Worm (Caenorhabditis elegans): Measurements from ENCODE around the gene mrpl-42.
A peak's percentile ranks its signal among the peaks of the same experiment; 100 is the strongest.

The mrpl-42 gene

DNA sequence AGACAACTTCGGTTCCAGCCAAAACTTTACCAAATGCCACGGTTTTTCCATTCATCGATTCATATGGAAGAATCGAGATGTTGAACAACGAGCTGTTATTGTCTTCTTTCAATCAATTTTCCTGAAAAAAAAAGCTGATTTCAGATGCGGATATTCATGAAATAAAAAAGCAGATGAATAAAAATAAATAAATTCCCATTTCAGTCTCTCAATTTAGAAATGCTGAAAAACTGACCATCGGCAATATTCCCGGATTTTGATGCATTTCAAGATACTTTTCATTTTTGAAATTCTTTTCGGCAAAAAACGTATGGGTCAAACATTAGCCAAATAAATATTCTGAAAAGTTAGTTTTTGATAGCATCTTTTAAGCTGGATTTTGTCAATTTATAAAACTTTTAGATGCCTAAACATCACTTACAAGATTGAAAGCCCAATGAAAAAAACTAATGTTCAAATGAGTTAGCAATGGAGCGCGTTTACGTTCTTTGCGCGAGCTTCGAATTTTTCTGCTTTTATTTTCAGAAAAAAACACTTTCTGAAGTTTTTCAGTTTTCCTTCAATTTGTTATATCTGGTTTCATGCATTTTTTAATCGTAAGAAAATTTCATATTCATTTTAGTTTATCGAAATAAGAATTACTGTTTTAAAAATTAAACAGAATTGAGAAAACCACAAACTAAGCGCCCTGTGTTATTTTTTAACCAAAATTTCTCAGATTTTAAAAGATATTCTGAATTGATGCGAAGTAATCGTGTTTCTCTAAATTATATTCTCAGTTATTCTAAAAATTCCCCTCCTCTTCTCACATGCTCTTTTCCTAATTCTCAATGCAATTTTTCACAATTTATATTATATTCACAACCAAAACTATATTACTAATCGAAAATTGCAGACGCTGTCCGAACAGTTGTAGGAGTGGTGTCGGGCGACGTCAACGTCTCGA lies 10.1 kb upstream of the mrpl-42 start, which contains the start of the genes C01F6.14 and fem-3:
Gene C01F6.14 (minus strand): TSS at position 51 of the 946 bp plus-strand sequence.
Gene fem-3 (plus strand): TSS at position 896 of the 946 bp plus-strand sequence.
- TF ChIP-seq mep-1 (tag; optimal IDR thresholded peaks at IDR 0.05) (no peak), daf-19 (GFP tag; conservative IDR thresholded peaks at IDR 0.05) (no peak), nhr-28 (tag; optimal IDR thresholded peaks at IDR 0.05) (no peak), dpl-1 (GFP tag; optimal IDR thresholded peaks at IDR 0.05) (peak; percentile 53), arid-1 (GFP tag; conservative IDR thresholded peaks at IDR 0.05) (no peak), lin-38 (GFP tag; IDR thresholded peaks at IDR 0.05) (peak; percentile 56), ceh-44 (GFP tag; IDR thresholded peaks at IDR 0.05) (no peak), set-16 (GFP tag; IDR thresholded peaks at IDR 0.05) (no peak), lsy-2 (tag; optimal IDR thresholded peaks at IDR 0.05) (peak in 1 of 2 experiments; percentile 42), nhr-76 (tag; optimal IDR thresholded peaks at IDR 0.05) (no peak), zfp-2 (tag; optimal IDR thresholded peaks at IDR 0.05) (no peak), nhr-237 (tag; optimal IDR thresholded peaks at IDR 0.05) (no peak), mxl-3 (GFP tag; optimal IDR thresholded peaks at IDR 0.05) (no peak), F44E2.7 (GFP tag; IDR thresholded peaks at IDR 0.05) (no peak), nhr-41 (GFP tag; IDR thresholded peaks at IDR 0.05) (no peak), lim-7 (GFP tag; IDR thresholded peaks at IDR 0.05) (no peak), F10B5.3 (tag; optimal IDR thresholded peaks at IDR 0.05) (no peak), Y75B8A.6 (GFP tag; IDR thresholded peaks at IDR 0.05) (no peak), nhr-6 (tag; optimal IDR thresholded peaks at IDR 0.05) (no peak), D1046.2 (GFP tag; IDR thresholded peaks at IDR 0.05) (no peak), ceh-82 (tag; optimal IDR thresholded peaks at IDR 0.05) (no peak)

DNA sequence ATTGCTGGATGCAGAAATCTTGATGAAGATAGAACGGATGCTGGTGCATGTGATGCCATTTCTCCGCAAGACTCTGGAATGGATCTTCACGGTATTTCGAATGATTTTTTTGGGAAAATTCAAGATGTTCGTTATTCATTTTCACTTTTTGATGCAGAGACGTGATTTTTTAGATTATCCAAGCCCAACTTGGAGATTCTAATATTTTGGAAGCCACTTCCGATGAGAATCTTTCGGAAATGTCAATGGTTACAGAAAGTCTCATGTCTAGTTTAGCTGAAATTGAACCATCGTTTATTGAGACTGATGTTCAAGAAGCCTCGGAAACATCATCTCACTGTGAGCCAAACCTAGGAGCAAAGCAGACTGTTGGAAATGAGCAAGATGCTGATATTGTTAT lies 6.6 kb upstream of the mrpl-42 start:
- peak in 1 of 2 experiments; percentile 99 for TF ChIP-seq unc-62 (GFP tag; optimal IDR thresholded peaks at IDR 0.05 in 1 of 2)
- TF ChIP-seq unc-62 (tag; optimal IDR thresholded peaks at IDR 0.05), result no peak
- no peak for TF ChIP-seq T26A8.4 (GFP tag; IDR thresholded peaks at IDR 0.05)

DNA sequence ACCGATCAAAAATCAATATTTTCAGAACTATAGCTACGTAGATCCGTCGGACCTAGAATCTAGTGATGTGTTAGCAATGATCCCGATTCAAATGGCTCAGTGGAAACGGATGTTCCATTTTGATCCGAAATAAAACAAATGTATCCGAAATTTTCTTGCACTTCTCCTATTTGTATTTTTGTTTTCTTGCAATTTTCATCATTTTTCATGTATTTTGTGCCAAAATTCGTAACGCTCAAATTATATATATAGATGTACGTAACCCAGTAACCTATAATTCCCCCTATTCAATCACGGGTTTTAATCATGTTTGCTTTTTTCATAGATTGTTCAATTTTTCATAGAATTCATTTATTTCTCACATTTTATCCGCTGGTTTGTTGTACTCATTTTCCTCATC lies 4.7 kb upstream of the mrpl-42 start, which contains the start of gene gldi-10:
Gene gldi-10 (plus strand): TSS at position 301 of the 400 bp plus-strand sequence.
- TF ChIP-seq aha-1 (tag) (peak; percentile 16), nhr-41 (GFP tag; IDR thresholded peaks at IDR 0.05) (no peak)

DNA sequence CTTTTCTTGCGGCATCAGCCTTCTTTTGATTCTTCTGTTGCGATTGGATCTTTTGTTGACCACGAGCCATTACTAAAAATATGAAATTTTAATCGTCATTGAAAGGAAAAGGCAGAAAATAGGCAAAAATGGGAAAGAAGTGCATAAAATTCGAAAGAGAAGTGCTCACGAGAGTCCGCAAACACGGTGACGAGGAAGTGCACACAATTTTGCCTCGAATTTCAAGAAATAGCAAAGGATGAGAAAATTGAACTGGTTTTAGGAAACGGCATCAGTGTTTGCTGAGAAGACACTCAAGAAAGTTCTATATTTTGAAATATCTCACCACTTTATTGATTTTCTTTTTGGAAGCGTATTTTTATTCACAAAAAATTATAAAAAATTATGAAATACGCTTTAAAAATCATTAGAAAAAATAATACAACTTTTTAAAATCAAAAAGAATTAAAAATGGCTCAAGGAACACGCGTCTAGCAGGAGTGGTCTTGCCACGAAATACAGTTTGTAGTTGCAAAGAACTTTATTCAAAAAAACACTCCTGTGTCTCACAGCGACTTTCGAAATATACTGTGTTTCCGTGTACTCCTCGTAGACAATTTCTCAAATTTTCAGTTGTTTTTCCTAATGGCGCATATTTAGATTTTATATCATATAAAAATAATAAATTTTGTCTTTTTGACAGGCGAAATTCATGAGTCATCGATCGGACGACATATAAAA lies 2.1 kb upstream of the mrpl-42 start, which contains the start of the genes znf-706 and cpna-3:
Gene znf-706 (minus strand): TSS at position 72 of the 720 bp plus-strand sequence.
Gene cpna-3 (plus strand): TSS at position 683 of the 720 bp plus-strand sequence.
- TF ChIP-seq daf-16 (GFP tag; optimal IDR thresholded peaks at IDR 0.05), result no peak
- no peak for TF ChIP-seq daf-16 (tag; optimal IDR thresholded peaks at IDR 0.05)
- no peak for TF ChIP-seq fos-1 (tag; optimal IDR thresholded peaks at IDR 0.05)
- TF ChIP-seq dpl-1 (GFP tag; optimal IDR thresholded peaks at IDR 0.05), result peak; percentile 59
- TF ChIP-seq lsy-2 (tag; optimal IDR thresholded peaks at IDR 0.05), result no peak
- TF ChIP-seq Y48G9A.11 (GFP tag; IDR thresholded peaks at IDR 0.05), result no peak
- TF ChIP-seq F49E8.2 (tag; optimal IDR thresholded peaks at IDR 0.05; ENCODE audit: borderline replicate concordance), result peak; percentile 10
- no peak for TF ChIP-seq dmd-8 (GFP tag; IDR thresholded peaks at IDR 0.05)
- no peak for TF ChIP-seq tag-97 (GFP tag; IDR thresholded peaks at IDR 0.05)
- TF ChIP-seq cey-2 (tag; optimal IDR thresholded peaks at IDR 0.05; ENCODE audit: borderline replicate concordance, insufficient read depth), result no peak
- no peak for TF ChIP-seq zfp-2 (tag; optimal IDR thresholded peaks at IDR 0.05)
- peak; percentile 31 for TF ChIP-seq unc-130 (GFP tag; optimal IDR thresholded peaks at IDR 0.05)
- no peak for TF ChIP-seq tra-1 (GFP tag; IDR thresholded peaks at IDR 0.05)
- no peak for TF ChIP-seq spr-3 (GFP tag; optimal IDR thresholded peaks at IDR 0.05)
- no peak for TF ChIP-seq zip-11 (GFP tag; IDR thresholded peaks at IDR 0.05)
- TF ChIP-seq daf-8 (GFP tag; IDR thresholded peaks at IDR 0.05), result no peak
- no peak for TF ChIP-seq Y105C5A.15 (GFP tag; IDR thresholded peaks at IDR 0.05)
- no peak for TF ChIP-seq F44E2.7 (GFP tag; IDR thresholded peaks at IDR 0.05)
- no peak for TF ChIP-seq nhr-76 (tag; optimal IDR thresholded peaks at IDR 0.05)
- TF ChIP-seq madf-5 (GFP tag; IDR thresholded peaks at IDR 0.05), result no peak
- no peak for TF ChIP-seq nhr-77 (tag; optimal IDR thresholded peaks at IDR 0.05)
- TF ChIP-seq mxl-2 (GFP tag; conservative IDR thresholded peaks at IDR 0.05), result no peak
- TF ChIP-seq arid-1 (GFP tag; conservative IDR thresholded peaks at IDR 0.05), result no peak
- TF ChIP-seq nhr-28 (tag; optimal IDR thresholded peaks at IDR 0.05), result no peak
- no peak for TF ChIP-seq saeg-2 (GFP tag; IDR thresholded peaks at IDR 0.05)
- no peak for TF ChIP-seq php-3 (GFP tag; IDR thresholded peaks at IDR 0.05)

Measured in whole organism, L4 larva.